Fruit fly (Drosophila melanogaster): ENCODE measurements around the gene Eogt.

Eogt gene

DNA sequence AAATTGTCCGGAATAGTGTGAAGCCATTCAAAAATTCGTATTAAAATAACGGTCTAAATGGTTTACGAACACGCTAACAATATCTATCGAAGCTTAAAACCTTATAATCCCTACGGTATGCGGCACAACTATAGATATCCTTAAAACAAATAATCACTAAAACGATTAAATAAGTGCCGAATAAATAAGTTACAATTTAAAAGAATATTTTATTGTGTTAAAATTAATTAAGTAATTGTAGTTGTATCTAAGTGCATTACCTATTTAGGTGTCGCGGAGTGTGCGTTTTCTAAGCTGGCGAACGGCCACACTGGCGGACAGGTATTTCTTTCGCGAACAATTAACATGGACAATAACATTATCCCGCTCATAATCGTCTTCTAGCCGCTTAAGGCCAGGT lies at the start of gene Eogt (continued):
- TF ChIP-seq CG14441 (GFP tag; IDR thresholded peaks at IDR 0.05) (peak; percentile 96), CG9817 (tag; optimal IDR thresholded peaks at IDR 0.05) (peak; percentile 93), Bdp1 (GFP tag; optimal IDR thresholded peaks at IDR 0.05) (peak; percentile 68), CG18011 (GFP tag; optimal IDR thresholded peaks at IDR 0.05) (peak; percentile 86), Scr (GFP tag; IDR thresholded peaks at IDR 0.05; ENCODE audit: partially characterized antibody) (peak; percentile 34; the same call in 1 of the 2 replicates), CG6791 (GFP tag; IDR thresholded peaks at IDR 0.05; ENCODE audit: partially characterized antibody) (0 out of 3 replicates have a peak, but pooled peaks have one; percentile 1), az2 (GFP tag; optimal IDR thresholded peaks at IDR 0.05) (peak; percentile 94), CG12104 (GFP tag; optimal IDR thresholded peaks at IDR 0.05) (peak; percentile 84), ERR (GFP tag; optimal IDR thresholded peaks at IDR 0.05) (no peak), dpn (GFP tag; optimal IDR thresholded peaks at IDR 0.05) (peak; percentile 76 to 91), Vsx1 (GFP tag; optimal IDR thresholded peaks at IDR 0.05) (no peak), CG16863 (GFP tag; optimal IDR thresholded peaks at IDR 0.05) (peak; percentile 55), mirr (GFP tag; optimal IDR thresholded peaks at IDR 0.05) (peak; percentile 46), CG11504 (tag; optimal IDR thresholded peaks at IDR 0.05) (peak; percentile 92), exex (tag; optimal IDR thresholded peaks at IDR 0.05) (peak; percentile 45), fd102C (GFP tag; optimal IDR thresholded peaks at IDR 0.05) (peak; percentile 69), slp2 (GFP tag; optimal IDR thresholded peaks at IDR 0.05) (peak; percentile 63), dan (GFP tag; IDR thresholded peaks at IDR 0.05) (peak; percentile 89), Camta (GFP tag; optimal IDR thresholded peaks at IDR 0.05) (peak; percentile 69), D19A (tag; optimal IDR thresholded peaks at IDR 0.05) (peak; percentile 86), CG12769 (tag; optimal IDR thresholded peaks at IDR 0.05) (peak; percentile 97), CG1603 (tag; optimal IDR thresholded peaks at IDR 0.05) (peak; percentile 98), crol (GFP tag; IDR thresholded peaks at IDR 0.05) (peak; percentile 54; the same call in 1 of the 2 replicates), BtbVII (GFP tag; optimal IDR thresholded peaks at IDR 0.05) (peak; percentile 67), CG12219 (GFP tag; optimal IDR thresholded peaks at IDR 0.05) (peak; percentile 88), vnd (GFP tag; IDR thresholded peaks at IDR 0.05; ENCODE audit: partially characterized antibody) (no peak), Mad (GFP tag; optimal IDR thresholded peaks at IDR 0.05) (peak; percentile 71), CG31441 (GFP tag; IDR thresholded peaks at IDR 0.05) (peak; percentile 86), nerfin-2 (GFP tag; IDR thresholded peaks at IDR 0.05; ENCODE audit: partially characterized antibody) (no peak), bsh (GFP tag; optimal IDR thresholded peaks at IDR 0.05) (peak in 1 of 2 experiments; percentile 96), Dip3 (GFP tag; optimal IDR thresholded peaks at IDR 0.05) (peak; percentile 70), Meics (GFP tag; optimal IDR thresholded peaks at IDR 0.05) (peak; percentile 87), CG4404 (GFP tag; IDR thresholded peaks at IDR 0.05) (peak; percentile 96), CG32767 (GFP tag; IDR thresholded peaks at IDR 0.05) (peak; percentile 94), CG7357 (GFP tag; IDR thresholded peaks at IDR 0.05) (peak; percentile 90), CG4820 (GFP tag; optimal IDR thresholded peaks at IDR 0.05) (peak; percentile 91), CG16815 (GFP tag; optimal IDR thresholded peaks at IDR 0.05) (peak; percentile 95), org-1 (GFP tag; optimal IDR thresholded peaks at IDR 0.05) (peak; percentile 83), Poxn (GFP tag; IDR thresholded peaks at IDR 0.05) (peak; percentile 89), CG18599 (GFP tag; optimal IDR thresholded peaks at IDR 0.05) (peak; percentile 86), oc (tag; optimal IDR thresholded peaks at IDR 0.05) (peak; percentile 98), CG4854 (GFP tag; optimal IDR thresholded peaks at IDR 0.05) (peak; percentile 71), Dbx (GFP tag; IDR thresholded peaks at IDR 0.05) (peak; percentile 95), pzg (GFP tag; optimal IDR thresholded peaks at IDR 0.05) (peak; percentile 47), cg (GFP tag; optimal IDR thresholded peaks at IDR 0.05) (no peak), dimm (GFP tag; IDR thresholded peaks at IDR 0.05) (peak; percentile 93), HmgZ (tag; optimal IDR thresholded peaks at IDR 0.05) (peak; percentile 95), trem (tag; optimal IDR thresholded peaks at IDR 0.05) (peak; percentile 90), CG5953 (GFP tag; IDR thresholded peaks at IDR 0.05) (peak; percentile 94), CG2199 (GFP tag; IDR thresholded peaks at IDR 0.05) (peak; percentile 96)

Measured in whole organism, embryonic.